Worm (Caenorhabditis elegans): Measurements from ENCODE around the gene B0285.6.

The B0285.6 gene

DNA sequence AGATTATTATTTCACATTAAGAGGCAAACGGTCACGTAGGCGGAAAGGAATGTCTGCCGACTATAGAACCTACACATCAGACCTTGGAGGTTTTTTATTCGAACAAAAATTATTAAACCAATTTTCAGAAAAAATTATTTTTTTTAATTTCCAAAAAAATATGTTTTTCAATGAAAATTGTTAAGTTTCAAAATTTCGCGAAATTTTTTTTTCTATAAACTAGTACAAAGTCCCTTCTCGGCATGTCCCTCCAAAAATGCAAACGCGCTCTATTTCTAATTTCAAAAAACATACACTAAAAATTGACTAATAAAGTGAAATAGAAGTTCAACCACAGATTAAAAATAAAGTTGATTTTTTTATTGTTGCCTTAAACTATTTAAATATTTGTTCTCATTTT lies 15.1 kb downstream of the B0285.6 start, which contains the start of gene ckb-1:
TSS of gene ckb-1 (plus strand) at position 301 of the 400 bp plus-strand sequence.
- TF ChIP-seq egl-43 (GFP tag; IDR thresholded peaks at IDR 0.05) (no peak), ZK337.2 (GFP tag; IDR thresholded peaks at IDR 0.05) (no peak), snpc-1.2 (GFP tag; IDR thresholded peaks at IDR 0.05) (no peak), daf-8 (GFP tag; IDR thresholded peaks at IDR 0.05) (no peak), nhr-28 (tag; optimal IDR thresholded peaks at IDR 0.05) (no peak), zfp-2 (tag; optimal IDR thresholded peaks at IDR 0.05) (no peak), ceh-44 (GFP tag; IDR thresholded peaks at IDR 0.05) (no peak), snpc-4 (tag; optimal IDR thresholded peaks at IDR 0.05) (no peak), daf-16 (GFP tag; optimal IDR thresholded peaks at IDR 0.05) (no peak), daf-16 (tag; optimal IDR thresholded peaks at IDR 0.05) (no peak), F10B5.3 (tag; optimal IDR thresholded peaks at IDR 0.05) (no peak), hmg-1.1 (GFP tag; IDR thresholded peaks at IDR 0.05) (no peak), mes-2 (tag; optimal IDR thresholded peaks at IDR 0.05; ENCODE audit: poor library complexity, severe bottlenecking) (peak; percentile 8), dve-1 (tag; optimal IDR thresholded peaks at IDR 0.05; ENCODE audit: insufficient read depth) (peak; percentile 15), lin-15B (tag; optimal IDR thresholded peaks at IDR 0.05) (no peak), duxl-1 (tag; optimal IDR thresholded peaks at IDR 0.05; ENCODE audit: poor library complexity) (no peak), tra-1 (GFP tag; IDR thresholded peaks at IDR 0.05) (no peak), daf-19 (GFP tag; conservative IDR thresholded peaks at IDR 0.05) (no peak), aha-1 (tag) (no peak), lim-7 (GFP tag; IDR thresholded peaks at IDR 0.05) (no peak), egl-27 (tag; optimal IDR thresholded peaks at IDR 0.05) (no peak), ztf-7 (tag; optimal IDR thresholded peaks at IDR 0.05) (no peak), lin-13 (GFP tag; optimal IDR thresholded peaks at IDR 0.05) (no peak), fkh-10 (GFP tag; optimal IDR thresholded peaks at IDR 0.05) (no peak), hif-1 (tag; optimal IDR thresholded peaks at IDR 0.05) (no peak), F37D6.2 (tag; optimal IDR thresholded peaks at IDR 0.05) (no peak), lin-38 (GFP tag; IDR thresholded peaks at IDR 0.05) (peak; percentile 39; the same call in 1 of the 2 replicates), lin-29 (GFP tag; IDR thresholded peaks at IDR 0.05) (no peak), nhr-111 (GFP tag; optimal IDR thresholded peaks at IDR 0.05) (no peak), F26F4.8 (GFP tag; conservative IDR thresholded peaks at IDR 0.05) (no peak), spr-3 (GFP tag; optimal IDR thresholded peaks at IDR 0.05) (no peak), lsy-2 (tag; optimal IDR thresholded peaks at IDR 0.05) (peak in 1 of 2 experiments; percentile 7), T26A8.4 (GFP tag; IDR thresholded peaks at IDR 0.05) (no peak), nhr-11 (tag; optimal IDR thresholded peaks at IDR 0.05) (no peak)

DNA sequence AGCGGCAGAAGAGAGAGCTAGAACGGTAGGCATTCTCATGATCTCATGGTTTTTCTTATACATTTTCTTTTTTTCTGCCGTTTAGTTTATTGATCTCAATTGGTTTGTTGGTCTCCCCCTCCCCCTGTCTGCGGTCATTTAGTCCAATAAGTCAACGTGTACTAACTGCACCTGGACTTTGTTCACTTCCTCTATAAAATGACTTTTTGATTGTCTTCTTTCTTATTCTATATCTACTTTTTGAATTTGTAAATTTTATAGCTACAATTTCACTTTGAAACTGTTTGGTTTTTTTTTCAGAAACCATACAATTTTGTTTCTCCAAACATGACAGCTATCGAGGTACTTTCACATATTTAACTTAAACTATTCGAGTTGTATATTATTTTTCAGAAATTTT lies 17.8 kb downstream of the B0285.6 start, which contains the start of gene ckb-2:
TSS of gene ckb-2 (plus strand) at position 301 of the 400 bp plus-strand sequence.
- no peak for TF ChIP-seq egl-27 (tag; optimal IDR thresholded peaks at IDR 0.05)
- no peak for TF ChIP-seq rbr-2 (tag; optimal IDR thresholded peaks at IDR 0.05)
- no peak for TF ChIP-seq F37D6.2 (tag; optimal IDR thresholded peaks at IDR 0.05)
- TF ChIP-seq dpl-1 (GFP tag; optimal IDR thresholded peaks at IDR 0.05) = no peak
- no peak for TF ChIP-seq mxl-2 (GFP tag; conservative IDR thresholded peaks at IDR 0.05)
- no peak for TF ChIP-seq hlh-30 (tag; optimal IDR thresholded peaks at IDR 0.05; ENCODE audit: insufficient read depth)
- no peak for TF ChIP-seq aha-1 (tag)
- no peak for TF ChIP-seq snpc-4 (tag; optimal IDR thresholded peaks at IDR 0.05)
- TF ChIP-seq Y105C5A.15 (GFP tag; IDR thresholded peaks at IDR 0.05) = no peak
- no peak for TF ChIP-seq arid-1 (GFP tag; conservative IDR thresholded peaks at IDR 0.05)
- TF ChIP-seq Y5F2A.4 (GFP tag; optimal IDR thresholded peaks at IDR 0.05) = no peak
- TF ChIP-seq nhr-6 (tag; optimal IDR thresholded peaks at IDR 0.05) = no peak
- no peak for TF ChIP-seq nhr-42 (GFP tag; IDR thresholded peaks at IDR 0.05)
- TF ChIP-seq daf-19 (GFP tag; conservative IDR thresholded peaks at IDR 0.05) = no peak

Measured in whole organism, L4 larva.